Worm (Caenorhabditis elegans): ENCODE measurements around the gene cah-2.
"Not testable (repeated sequence)": the region's sequence is repeated elsewhere in the genome, so short reads cannot be mapped to it uniquely, and the experiment has no call there.

Gene cah-2

ce11 chrII:7457210-7457609, 25.7 kb downstream of the cah-2 start, which contains the start of gene D1022.4:
TSS of gene D1022.4 (minus strand) at chrII:7457292.
- no peak for TF ChIP-seq snpc-4 (tag; optimal IDR thresholded peaks at IDR 0.05)
- no peak for TF ChIP-seq nhr-76 (tag; optimal IDR thresholded peaks at IDR 0.05)
- no peak for TF ChIP-seq ham-2 (GFP tag; optimal IDR thresholded peaks at IDR 0.05)
- TF ChIP-seq ceh-39 (tag; optimal IDR thresholded peaks at IDR 0.05), result no peak
- TF ChIP-seq nhr-12 (tag; optimal IDR thresholded peaks at IDR 0.05), result no peak
- no peak for TF ChIP-seq mep-1 (tag; optimal IDR thresholded peaks at IDR 0.05)
- no peak for TF ChIP-seq unc-120 (tag; optimal IDR thresholded peaks at IDR 0.05; ENCODE audit: poor library complexity, severe bottlenecking)
- no peak for TF ChIP-seq drap-1 (GFP tag; optimal IDR thresholded peaks at IDR 0.05)
- TF ChIP-seq sptf-1 (tag; optimal IDR thresholded peaks at IDR 0.05), result no peak
- TF ChIP-seq mls-2 (tag; optimal IDR thresholded peaks at IDR 0.05), result no peak
- TF ChIP-seq lin-13 (tag; optimal IDR thresholded peaks at IDR 0.05), result no peak
- TF ChIP-seq sem-2 (GFP tag; optimal IDR thresholded peaks at IDR 0.05), result no peak
- TF ChIP-seq nhr-237 (tag; optimal IDR thresholded peaks at IDR 0.05), result no peak
- no peak for TF ChIP-seq mab-5 (tag; optimal IDR thresholded peaks at IDR 0.05)
- no peak for TF ChIP-seq hlh-1 (tag; optimal IDR thresholded peaks at IDR 0.05)
- TF ChIP-seq bed-3 (GFP tag; optimal IDR thresholded peaks at IDR 0.05), result no peak

DNA sequence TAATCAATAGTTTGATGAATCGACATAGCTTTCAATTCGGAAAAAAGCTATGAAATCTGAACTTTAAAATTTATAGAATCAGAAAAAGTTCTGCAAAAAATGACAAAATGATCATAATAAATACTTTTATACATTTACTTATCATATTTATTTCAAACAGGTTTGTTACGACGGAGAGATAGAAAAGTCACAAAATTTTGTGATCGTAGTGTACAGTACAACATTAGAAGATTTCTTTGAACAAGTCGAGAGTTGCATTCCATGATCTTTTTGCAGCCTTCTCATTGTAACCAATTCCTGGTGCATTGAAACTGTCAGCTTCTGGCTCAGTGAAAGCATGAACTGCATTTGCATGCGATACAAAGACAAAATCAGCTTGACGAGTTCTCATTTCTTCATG, 26.7 kb downstream of the cah-2 start, which contains the start of gene D1022.3:
Gene D1022.3 (minus strand): TSS at position 101 of the 400 bp plus-strand sequence.
- TF ChIP-seq flh-1 (GFP tag; optimal IDR thresholded peaks at IDR 0.05), result no peak
- no peak for TF ChIP-seq drap-1 (GFP tag; optimal IDR thresholded peaks at IDR 0.05)
- no peak for TF ChIP-seq cnd-1 (tag; optimal IDR thresholded peaks at IDR 0.05)
- no peak for TF ChIP-seq ceh-43 (GFP tag; optimal IDR thresholded peaks at IDR 0.05)
- TF ChIP-seq ces-1 (GFP tag; optimal IDR thresholded peaks at IDR 0.05), result no peak
- no peak for TF ChIP-seq ham-2 (GFP tag; optimal IDR thresholded peaks at IDR 0.05)
- TF ChIP-seq bed-3 (GFP tag; optimal IDR thresholded peaks at IDR 0.05), result no peak
- no peak for TF ChIP-seq ztf-11 (tag; optimal IDR thresholded peaks at IDR 0.05)
- TF ChIP-seq sem-2 (GFP tag; optimal IDR thresholded peaks at IDR 0.05), result no peak
- no peak for TF ChIP-seq nhr-2 (tag; optimal IDR thresholded peaks at IDR 0.05)
- TF ChIP-seq nhr-237 (tag; optimal IDR thresholded peaks at IDR 0.05), result no peak
- no peak for TF ChIP-seq mab-5 (tag; optimal IDR thresholded peaks at IDR 0.05)

DNA sequence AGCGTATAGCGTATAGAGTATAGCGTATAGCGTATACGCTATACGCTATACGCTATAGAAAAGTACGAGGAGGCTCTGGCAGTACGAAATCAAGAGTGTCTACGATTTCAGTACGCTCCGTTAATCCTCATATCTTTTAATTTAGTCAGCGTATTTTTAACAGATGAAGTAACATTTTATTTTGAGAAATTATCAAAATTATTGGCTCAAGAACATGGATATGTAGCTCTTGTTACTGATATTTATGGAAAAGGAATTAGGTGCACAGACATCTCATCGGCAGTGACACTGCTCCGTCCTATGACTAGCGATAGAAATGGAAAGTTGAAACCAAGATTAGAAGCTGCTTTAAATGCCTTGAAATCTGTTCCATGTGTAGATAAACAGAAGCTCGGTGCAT, 48.0 kb downstream of the cah-2 start, which contains the start of gene K02A2.1:
Gene K02A2.1 (plus strand): TSS at position 301 of the 400 bp plus-strand sequence.
- TF ChIP-seq ceh-43 (GFP tag; optimal IDR thresholded peaks at IDR 0.05); nhr-12 (tag; optimal IDR thresholded peaks at IDR 0.05); elt-3 (tag; optimal IDR thresholded peaks at IDR 0.05): not testable (repeated sequence)

- TF ChIP-seq ces-1 (GFP tag; optimal IDR thresholded peaks at IDR 0.05) (no peak), mls-2 (tag; optimal IDR thresholded peaks at IDR 0.05) (no peak), flh-1 (GFP tag; optimal IDR thresholded peaks at IDR 0.05) (no peak), cnd-1 (tag; optimal IDR thresholded peaks at IDR 0.05) (no peak), pha-4 (tag; optimal IDR thresholded peaks at IDR 0.05) (no peak), drap-1 (GFP tag; optimal IDR thresholded peaks at IDR 0.05) (no peak), lsy-2 (tag; optimal IDR thresholded peaks at IDR 0.05) (no peak), nhr-2 (tag; optimal IDR thresholded peaks at IDR 0.05) (no peak), ham-2 (GFP tag; optimal IDR thresholded peaks at IDR 0.05) (no peak), M03D4.4 (tag; optimal IDR thresholded peaks at IDR 0.05) (no peak), mab-5 (tag; optimal IDR thresholded peaks at IDR 0.05) (no peak), unc-120 (tag; optimal IDR thresholded peaks at IDR 0.05; ENCODE audit: poor library complexity, severe bottlenecking) (no peak), blmp-1 (tag; optimal IDR thresholded peaks at IDR 0.05) (no peak), bed-3 (GFP tag; optimal IDR thresholded peaks at IDR 0.05) (no peak), nhr-237 (tag; optimal IDR thresholded peaks at IDR 0.05) (no peak), lin-13 (tag; optimal IDR thresholded peaks at IDR 0.05) (no peak), nhr-28 (tag; optimal IDR thresholded peaks at IDR 0.05) (no peak), mep-1 (tag; optimal IDR thresholded peaks at IDR 0.05) (no peak), tbx-8 (GFP tag; optimal IDR thresholded peaks at IDR 0.05) (no peak), hlh-1 (tag; optimal IDR thresholded peaks at IDR 0.05) (no peak)
Observed at ce11 chrII:7434182-7434581, 48.7 kb downstream of the cah-2 start, which contains the start of gene kcc-3. TSS of gene kcc-3 (minus strand) at chrII:7434282.

DNA sequence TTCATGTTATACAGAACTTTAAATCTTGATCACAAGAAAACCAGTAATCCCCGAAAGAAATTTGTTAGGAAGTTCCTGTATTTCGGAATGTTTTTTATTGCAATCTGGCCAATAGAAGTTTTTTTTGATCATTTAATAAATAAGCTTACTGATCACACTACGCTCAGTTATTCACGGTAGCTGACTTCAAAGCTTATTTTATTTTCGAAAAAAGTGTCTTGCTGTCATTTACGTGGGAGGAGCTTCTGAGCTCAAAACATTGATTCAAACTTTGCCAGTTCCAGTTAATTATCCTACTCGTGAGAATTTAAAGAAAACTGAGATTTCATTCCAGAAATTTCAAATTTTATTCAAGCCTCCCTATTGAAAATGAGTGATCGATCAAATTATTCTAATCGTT, 50.6 kb downstream of the cah-2 start, which contains the start of gene srd-54:
Gene srd-54 (plus strand): TSS at position 301 of the 400 bp plus-strand sequence.
- TF ChIP-seq nhr-2 (tag; optimal IDR thresholded peaks at IDR 0.05) (no peak), sptf-1 (tag; optimal IDR thresholded peaks at IDR 0.05) (no peak), drap-1 (GFP tag; optimal IDR thresholded peaks at IDR 0.05) (no peak), tbx-8 (GFP tag; optimal IDR thresholded peaks at IDR 0.05) (no peak), M03D4.4 (tag; optimal IDR thresholded peaks at IDR 0.05) (no peak), zip-8 (tag; optimal IDR thresholded peaks at IDR 0.05) (no peak), ceh-39 (tag; optimal IDR thresholded peaks at IDR 0.05) (no peak), nhr-76 (tag; optimal IDR thresholded peaks at IDR 0.05) (no peak)

Data from whole organism, mixed stage, embryonic.